Fruit fly (Drosophila melanogaster) Kc167 (cell line): ENCODE data around the gene CG8086.

ENCODE experiments used
- Myc ChIP-seq: fragments of >200 bp; optimal IDR thresholded peaks from 2 replicates; lab custom pipeline; 2017; ENCODE audit warnings: missing external identifiers
- Sin3A ChIP-seq: fragments of >200 bp; optimal IDR thresholded peaks from 2 replicates; lab custom pipeline; 2018; ENCODE audit warnings: missing external identifiers
- h ChIP-seq: fragments of >200 bp; optimal IDR thresholded peaks from 3 replicates; lab custom pipeline; 2018; ENCODE audit warnings: missing external identifiers
- psq ChIP-seq: fragments of >200 bp; optimal IDR thresholded peaks from 2 replicates; lab custom pipeline; 2017; ENCODE audit warnings: missing external identifiers
- ttk ChIP-seq: sonication (Bioruptor generic); optimal IDR thresholded peaks from 2 replicates; lab custom pipeline; 2017; ENCODE audit warnings: missing external identifiers

DNA sequence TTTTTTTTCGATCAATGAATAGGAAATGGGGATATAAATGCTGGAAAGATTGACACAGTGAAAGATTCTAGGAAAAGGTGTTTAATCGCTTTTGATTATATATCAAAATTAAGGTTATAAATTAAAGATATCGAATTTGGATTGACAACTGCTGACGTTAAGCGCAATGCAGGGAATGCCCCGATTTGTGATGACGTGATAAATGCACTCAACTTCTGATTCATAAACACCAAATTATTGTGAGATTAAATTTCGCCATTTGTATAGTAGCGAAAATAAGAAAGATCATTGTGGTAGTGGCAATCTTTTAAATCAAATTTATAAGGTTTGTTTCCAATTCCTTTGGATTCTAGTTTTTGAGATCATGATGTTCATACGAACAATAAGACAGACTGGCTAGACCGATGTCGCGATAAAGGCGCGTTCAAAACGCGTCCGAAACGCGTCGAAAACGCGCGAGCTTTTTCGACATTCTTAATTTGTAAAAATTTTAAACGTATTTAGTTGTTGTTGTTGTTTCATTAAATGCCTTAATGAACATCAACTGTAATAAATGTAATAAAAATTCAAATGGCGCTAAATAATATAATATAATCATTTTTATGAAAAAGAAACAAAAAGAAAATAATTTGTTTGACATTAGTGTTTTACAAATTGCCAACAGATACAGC is 41.9 kb downstream of the CG8086 start, which contains the start of gene CG8349:
- TF ChIP-seq Myc (lab: Kevin White, UChicago) (no peak), ttk (lab: Kevin White, UChicago) (no peak), psq (lab: Kevin White, UChicago) (no peak), h (no peak), Sin3A (lab: Kevin White, UChicago) (no peak)
